Fruit fly (Drosophila melanogaster): ENCODE results near the gene Cpr65Ec.

Gene Cpr65Ec

dm6 chr3L:7096530-7096929 is 3.5 kb downstream of the Cpr65Ec start (continued):
- TF ChIP-seq sisA (GFP tag; IDR thresholded peaks at IDR 0.05) (no peak), CG10267 (tag; optimal IDR thresholded peaks at IDR 0.05) (no peak), CHES-1-like (GFP tag; optimal IDR thresholded peaks at IDR 0.05) (no peak), CG4854 (GFP tag; optimal IDR thresholded peaks at IDR 0.05) (no peak), pum (GFP tag; optimal IDR thresholded peaks at IDR 0.05) (no peak), dan (GFP tag; IDR thresholded peaks at IDR 0.05) (no peak), Rfx (GFP tag; IDR thresholded peaks at IDR 0.05) (no peak), Hmx (GFP tag; optimal IDR thresholded peaks at IDR 0.05) (no peak), row (GFP tag; IDR thresholded peaks at IDR 0.05) (0 out of 3 replicates have a peak, but pooled peaks have one; percentile 13), croc (GFP tag; conservative IDR thresholded peaks at IDR 0.05) (no peak), CG13894 (tag; optimal IDR thresholded peaks at IDR 0.05) (no peak), crp (GFP tag; optimal IDR thresholded peaks at IDR 0.05) (no peak), CG2120 (GFP tag; optimal IDR thresholded peaks at IDR 0.05) (peak; percentile 5), H2.0 (GFP tag; IDR thresholded peaks at IDR 0.05) (no peak), crc (GFP tag; optimal IDR thresholded peaks at IDR 0.05) (no peak), danr (GFP tag; IDR thresholded peaks at IDR 0.05) (no peak), dpn (GFP tag; optimal IDR thresholded peaks at IDR 0.05) (no peak), Jarid2 (GFP tag; optimal IDR thresholded peaks at IDR 0.05) (no peak), CG33213 (GFP tag; optimal IDR thresholded peaks at IDR 0.05) (no peak)

dm6 chr3L:7103941-7104340 is 10.9 kb downstream of the Cpr65Ec start:
- TF ChIP-seq CG17328 (GFP tag; IDR thresholded peaks at IDR 0.05), result no peak
- no peak for TF ChIP-seq Sox102F (GFP tag; optimal IDR thresholded peaks at IDR 0.05)
- TF ChIP-seq D19A (tag; optimal IDR thresholded peaks at IDR 0.05), result peak; percentile 57
- peak; percentile 11 for TF ChIP-seq CG11504 (tag; optimal IDR thresholded peaks at IDR 0.05)

DNA sequence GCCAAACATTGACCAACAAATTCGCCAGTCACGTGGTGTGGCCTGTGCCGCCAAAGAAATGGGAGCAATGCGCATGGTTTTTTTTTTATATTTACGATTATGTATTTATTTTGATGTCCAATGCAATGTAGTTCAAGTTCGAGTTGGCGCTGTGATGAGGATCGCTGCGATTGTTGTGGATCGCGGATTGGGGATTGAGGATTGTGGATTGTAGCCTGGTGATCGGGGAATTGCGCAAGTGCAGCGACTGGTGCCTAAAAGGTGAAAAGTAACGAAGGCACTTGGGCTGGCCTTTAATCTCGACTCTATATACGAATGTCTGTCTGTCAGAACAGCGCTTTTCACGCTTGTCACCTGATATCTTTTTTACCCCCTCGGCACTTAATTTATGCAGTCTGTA is 11.5 kb downstream of the Cpr65Ec start:
- TF ChIP-seq Ets97D (GFP tag; optimal IDR thresholded peaks at IDR 0.05), result no peak
- 0 out of 3 replicates have a peak, but pooled peaks have one; percentile 21 for TF ChIP-seq CG2889 (GFP tag; IDR thresholded peaks at IDR 0.05)
- TF ChIP-seq Ets65A (GFP tag), result peak; percentile 93
- TF ChIP-seq nom (GFP tag; optimal IDR thresholded peaks at IDR 0.05), result no peak

dm6 chr3L:7105693-7106092 is 12.7 kb downstream of the Cpr65Ec start:
- no peak for TF ChIP-seq D (optimal IDR thresholded peaks at IDR 0.05)
- TF ChIP-seq D (GFP tag; optimal IDR thresholded peaks at IDR 0.05), result peak; percentile 12
- TF ChIP-seq CG18262 (tag; optimal IDR thresholded peaks at IDR 0.05), result peak; percentile 25
- peak; percentile 2 for TF ChIP-seq lab (GFP tag; optimal IDR thresholded peaks at IDR 0.05)
- no peak for TF ChIP-seq CG30403 (GFP tag; optimal IDR thresholded peaks at IDR 0.05)
- no peak for TF ChIP-seq Hmx (GFP tag; optimal IDR thresholded peaks at IDR 0.05)
- no peak for TF ChIP-seq wor (GFP tag; IDR thresholded peaks at IDR 0.05)
- no peak for TF ChIP-seq tap (tag; optimal IDR thresholded peaks at IDR 0.05)
- no peak for TF ChIP-seq E2f2 (GFP tag; IDR thresholded peaks at IDR 0.05)
- no peak for TF ChIP-seq bigmax (GFP tag; optimal IDR thresholded peaks at IDR 0.05)
- TF ChIP-seq MESR4 (GFP tag; optimal IDR thresholded peaks at IDR 0.05), result no peak
- no peak for TF ChIP-seq zen (tag; optimal IDR thresholded peaks at IDR 0.05)
- TF ChIP-seq fru (optimal IDR thresholded peaks at IDR 0.05), result no peak
- no peak for TF ChIP-seq Eip74EF (GFP tag; optimal IDR thresholded peaks at IDR 0.05)
- no peak for TF ChIP-seq twi (tag; optimal IDR thresholded peaks at IDR 0.05)
- TF ChIP-seq ind (GFP tag; optimal IDR thresholded peaks at IDR 0.05), result peak; percentile 13
- TF ChIP-seq YL-1 (GFP tag; optimal IDR thresholded peaks at IDR 0.05), result no peak
- no peak for TF ChIP-seq Gsc (GFP tag; IDR thresholded peaks at IDR 0.05)
- TF ChIP-seq da (GFP tag; optimal IDR thresholded peaks at IDR 0.05), result no peak
- no peak for TF ChIP-seq Usf (GFP tag; optimal IDR thresholded peaks at IDR 0.05)
- peak in 1 of 2 experiments; percentile 47 for TF ChIP-seq Hr51 (GFP tag; optimal IDR thresholded peaks at IDR 0.05)
- no peak for TF ChIP-seq sd (tag; optimal IDR thresholded peaks at IDR 0.05)
- peak; percentile 43; the same call in 1 of the 2 replicates for TF ChIP-seq CG31441 (GFP tag; IDR thresholded peaks at IDR 0.05)

Data from whole organism, embryonic.